Fruit fly (Drosophila melanogaster): Measurements from ENCODE around the gene Rab9Fa.

The Rab9Fa gene

DNA sequence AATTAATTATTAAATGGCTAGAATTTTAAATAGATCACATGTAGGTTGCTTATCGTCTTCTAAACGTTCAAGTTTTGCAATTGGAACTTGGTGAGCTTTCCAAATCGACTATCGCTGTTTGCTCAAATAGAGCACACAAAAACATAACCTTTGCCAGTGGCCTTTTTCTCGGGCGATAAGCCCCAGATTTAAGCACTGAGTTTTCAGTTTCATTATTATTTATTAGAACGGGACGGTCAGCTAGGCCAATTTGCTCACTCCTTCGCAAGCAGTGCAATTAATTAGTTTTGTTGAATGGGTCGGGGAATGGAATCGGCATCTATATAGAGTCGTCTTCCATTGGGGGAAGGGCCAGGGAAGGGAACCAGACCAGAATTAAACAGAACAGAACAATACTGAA, 24.6 kb downstream of the Rab9Fa start:
- no peak for TF ChIP-seq Dll (optimal IDR thresholded peaks at IDR 0.05)
- TF ChIP-seq CG8478 (optimal IDR thresholded peaks at IDR 0.05), result no peak
- no peak for TF ChIP-seq EcR (GFP tag; optimal IDR thresholded peaks at IDR 0.05)
- TF ChIP-seq usp (GFP tag; optimal IDR thresholded peaks at IDR 0.05), result no peak
- TF ChIP-seq pan (optimal IDR thresholded peaks at IDR 0.05), result no peak
- TF ChIP-seq psq (optimal IDR thresholded peaks at IDR 0.05), result no peak

DNA sequence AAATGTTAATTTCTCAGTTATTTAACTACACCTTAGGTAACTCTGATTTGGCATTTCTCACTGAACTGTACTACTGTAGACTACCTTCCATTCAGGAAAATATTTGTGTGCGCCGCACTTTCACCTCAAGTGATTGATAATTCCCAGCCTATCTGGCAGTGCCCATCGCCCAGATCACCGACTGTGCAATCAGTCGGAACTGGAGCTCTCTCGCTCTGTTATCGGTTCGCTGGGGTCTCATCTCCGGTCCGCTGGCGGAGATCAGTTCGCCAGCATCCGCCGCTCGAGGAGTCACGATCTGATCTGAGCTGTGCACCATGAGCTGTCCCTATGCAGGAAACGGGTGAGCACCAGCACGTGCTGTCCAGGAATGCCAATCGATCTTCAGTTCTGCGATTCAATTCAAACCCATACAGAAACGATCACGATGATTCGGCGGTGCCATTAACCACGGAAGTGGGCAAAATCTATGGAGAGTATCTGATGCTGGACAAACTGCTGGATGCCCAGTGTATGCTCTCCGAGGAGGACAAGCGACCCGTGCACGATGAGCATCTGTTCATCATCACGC, 27.0 kb downstream of the Rab9Fa start, which contains the start of gene v:
Gene v (plus strand): TSS at position 262 of the 571 bp plus-strand sequence.
- no peak for TF ChIP-seq psq (optimal IDR thresholded peaks at IDR 0.05)

DNA sequence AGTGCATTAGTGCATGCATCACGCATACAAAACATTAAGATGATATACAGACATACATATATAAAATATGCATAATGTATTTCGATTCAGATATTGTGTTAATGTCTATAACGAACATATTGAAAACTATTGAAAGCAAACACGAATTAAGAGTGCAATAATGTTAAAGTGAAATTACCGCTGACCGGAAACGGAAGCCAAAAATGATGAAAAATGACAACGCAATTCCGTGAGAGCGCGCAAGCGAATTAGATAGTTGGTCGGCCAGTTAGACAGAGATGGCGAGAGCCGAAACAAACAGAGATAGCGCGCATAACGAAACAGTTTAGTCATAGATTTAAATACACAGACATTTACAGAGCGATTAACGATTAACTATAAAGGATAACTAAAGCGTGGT, 28.7 kb downstream of the Rab9Fa start:
- TF ChIP-seq psq (optimal IDR thresholded peaks at IDR 0.05), result no peak

DNA sequence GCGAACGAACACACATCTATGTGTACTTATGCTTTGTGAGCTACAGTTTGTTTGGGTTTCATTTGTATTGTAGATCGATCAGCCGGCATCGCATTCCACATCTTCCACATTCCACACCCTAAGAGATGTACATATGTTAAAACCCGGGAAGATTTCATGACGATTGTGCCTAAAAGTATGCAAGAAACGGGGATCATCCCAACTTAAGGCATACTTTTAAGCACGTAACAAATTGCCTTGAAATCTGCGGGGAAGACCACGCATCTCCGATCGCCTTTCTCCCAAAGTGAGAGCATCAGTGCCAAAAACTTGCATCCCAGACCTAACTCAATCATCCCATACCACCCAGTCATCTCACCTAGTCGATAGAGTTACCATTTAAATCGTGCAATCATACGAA, 29.2 kb downstream of the Rab9Fa start:
- TF ChIP-seq Dll (optimal IDR thresholded peaks at IDR 0.05) (no peak), psq (optimal IDR thresholded peaks at IDR 0.05) (no peak), usp (GFP tag; optimal IDR thresholded peaks at IDR 0.05) (no peak), CG8478 (optimal IDR thresholded peaks at IDR 0.05) (no peak), pan (optimal IDR thresholded peaks at IDR 0.05) (no peak)

DNA sequence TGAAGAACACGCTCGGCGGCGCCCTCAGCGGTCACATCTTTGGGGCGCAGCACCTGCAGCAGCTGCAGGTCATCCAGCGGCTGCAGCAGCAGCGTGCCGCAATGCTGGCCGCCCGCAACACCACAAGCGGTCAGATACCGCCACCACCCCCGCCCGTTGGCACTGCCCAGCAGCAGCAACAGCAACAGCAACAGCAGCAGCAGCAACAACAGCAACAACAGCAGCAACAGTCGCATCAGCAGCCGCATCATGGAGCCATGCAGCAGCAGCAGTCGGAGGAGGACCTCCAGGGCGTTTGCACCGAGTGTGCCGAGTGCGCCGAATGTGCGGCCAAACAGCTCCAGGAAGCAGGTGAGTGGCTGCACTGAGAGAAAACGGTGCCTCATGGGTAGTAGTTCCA, 38.2 kb downstream of the Rab9Fa start:
- no peak for TF ChIP-seq EcR (GFP tag; optimal IDR thresholded peaks at IDR 0.05)
- no peak for TF ChIP-seq psq (optimal IDR thresholded peaks at IDR 0.05)
- TF ChIP-seq pan (optimal IDR thresholded peaks at IDR 0.05), result no peak
- no peak for TF ChIP-seq CG8478 (optimal IDR thresholded peaks at IDR 0.05)
- no peak for TF ChIP-seq usp (GFP tag; optimal IDR thresholded peaks at IDR 0.05)
- no peak for TF ChIP-seq Dll (optimal IDR thresholded peaks at IDR 0.05)

DNA sequence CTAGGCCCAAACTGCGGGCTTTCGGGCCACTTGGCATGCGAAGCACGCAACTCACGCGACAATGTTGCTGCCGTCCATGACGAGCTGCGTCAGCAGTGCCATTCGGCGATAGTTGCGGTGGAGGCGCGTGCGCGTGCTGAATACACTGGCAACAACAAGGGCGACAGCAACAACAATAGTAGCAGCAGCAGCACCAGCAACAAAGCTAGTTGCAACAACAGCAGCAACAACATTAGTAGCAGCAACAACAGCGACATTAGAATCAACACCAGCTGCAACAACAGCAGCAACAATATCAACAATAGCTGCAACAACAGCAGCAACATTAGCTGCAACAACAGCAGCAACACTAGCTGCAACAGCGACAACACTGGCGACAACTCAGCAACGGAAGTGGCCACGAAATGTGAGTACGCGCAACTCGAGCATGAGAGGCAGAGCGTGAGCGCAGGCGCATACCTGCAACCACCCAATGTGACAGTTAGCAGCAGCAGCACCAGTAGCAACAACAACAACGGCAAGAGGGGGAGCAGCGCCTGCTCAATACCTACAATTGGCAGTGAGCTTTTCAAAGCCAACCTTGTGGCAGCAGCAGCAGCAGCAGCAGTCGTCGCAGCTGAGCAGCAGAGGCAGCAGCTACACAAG, 44.5 kb downstream of the Rab9Fa start:
- TF ChIP-seq CG8478 (optimal IDR thresholded peaks at IDR 0.05) (no peak), Dll (optimal IDR thresholded peaks at IDR 0.05) (no peak), EcR (GFP tag; optimal IDR thresholded peaks at IDR 0.05) (no peak), psq (optimal IDR thresholded peaks at IDR 0.05) (no peak), usp (GFP tag; optimal IDR thresholded peaks at IDR 0.05) (no peak), pan (optimal IDR thresholded peaks at IDR 0.05) (no peak)

DNA sequence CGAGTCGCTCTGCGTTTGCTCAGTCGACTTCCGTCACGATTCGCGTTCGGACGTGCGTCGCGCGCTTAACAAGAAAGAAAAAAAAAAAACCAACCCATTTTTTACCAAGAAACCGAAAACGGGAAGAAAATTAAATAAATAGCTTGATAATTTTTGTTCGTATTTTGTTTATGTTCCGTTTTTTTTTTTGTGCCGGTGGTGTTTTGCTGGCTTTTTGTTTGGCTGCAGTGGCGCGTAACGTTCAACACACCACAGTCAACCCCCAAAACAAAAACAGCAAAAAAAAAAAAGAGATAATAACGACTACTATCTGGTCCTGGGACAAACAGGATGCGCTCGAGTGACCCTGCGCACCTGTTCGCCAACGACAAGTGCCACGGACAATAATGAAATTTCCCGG, 45.4 kb downstream of the Rab9Fa start, which contains the start of gene CG43901:
Gene CG43901 (plus strand): TSS at position 301 of the 400 bp plus-strand sequence.
- TF ChIP-seq pan (optimal IDR thresholded peaks at IDR 0.05) (no peak), psq (optimal IDR thresholded peaks at IDR 0.05) (no peak), Dll (optimal IDR thresholded peaks at IDR 0.05) (no peak)

DNA sequence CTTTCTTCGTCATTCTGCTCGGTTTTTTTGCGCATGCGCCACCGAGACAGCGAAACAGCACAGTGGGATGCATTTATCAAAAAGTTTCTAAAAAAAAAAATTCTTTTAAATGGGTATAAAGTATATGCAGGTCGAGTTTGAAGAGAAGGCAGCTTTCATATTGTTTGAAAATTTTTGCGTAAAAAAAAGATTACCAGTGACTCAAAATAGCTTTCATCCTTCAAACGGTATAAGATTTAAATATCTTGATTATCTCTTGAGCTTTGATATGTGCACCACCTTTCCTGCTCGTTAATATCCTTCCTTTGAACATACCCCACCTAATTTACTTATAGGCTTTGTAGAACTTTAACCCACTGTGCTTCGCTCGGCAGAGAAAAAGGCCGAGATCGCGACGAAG, 45.8 kb downstream of the Rab9Fa start:
- TF ChIP-seq psq (optimal IDR thresholded peaks at IDR 0.05) (no peak), EcR (GFP tag; optimal IDR thresholded peaks at IDR 0.05) (no peak)
